Worm (Caenorhabditis elegans) whole organism, L2 larva: ENCODE measurements around the gene Y40A1A.3.
A peak's percentile ranks its signal among the peaks of the same experiment; 100 is the strongest.

ENCODE experiments used
- C34F6.9 ChIP-seq: fragments of 150-350 bp; optimal IDR thresholded peaks from 2 replicates; lab custom pipeline; 2014; ENCODE audit warnings: missing biosample characterization, missing genetic modification characterization
- F13H6.1 ChIP-seq: sonication (generic microtip); optimal IDR thresholded peaks from 2 replicates; lab custom pipeline; 2016; ENCODE audit warnings: missing genetic modification characterization, missing compliant biosample characterization
- R02D3.7 ChIP-seq: fragments of 150-350 bp; optimal IDR thresholded peaks from 2 replicates; lab custom pipeline; 2014; ENCODE audit warnings: missing biosample characterization, missing genetic modification characterization
- Y55F3AM.14 ChIP-seq: fragments of 200-800 bp; sonication (Bioruptor generic); optimal IDR thresholded peaks from 2 replicates; lab custom pipeline; 2018; ENCODE audit warnings: mild to moderate bottlenecking, missing genetic modification characterization, missing compliant biosample characterization
- ZK546.5 ChIP-seq: sonication (generic microtip); optimal IDR thresholded peaks from 2 replicates; lab custom pipeline; 2017; ENCODE audit warnings: missing biosample characterization, missing genetic modification characterization
- blmp-1 ChIP-seq: sonication (generic microtip); optimal IDR thresholded peaks from 2 replicates; lab custom pipeline; 2017; ENCODE audit warnings: missing genetic modification characterization, mild to moderate bottlenecking, missing compliant biosample characterization, antibody characterized with exemption, moderate library complexity; ENCODE audit not compliant: insufficient read depth
- ceh-16 ChIP-seq: fragments of 150-350 bp; optimal IDR thresholded peaks from 2 replicates; lab custom pipeline; 2014; ENCODE audit warnings: missing biosample characterization, missing genetic modification characterization
- crh-2 ChIP-seq: sonication (generic microtip); optimal IDR thresholded peaks from 2 replicates; lab custom pipeline; 2017; ENCODE audit warnings: missing biosample characterization, missing genetic modification characterization
- dmd-4 ChIP-seq: sonication (generic microtip); optimal IDR thresholded peaks from 2 replicates; lab custom pipeline; 2017; ENCODE audit warnings: missing biosample characterization, missing genetic modification characterization
- elt-1 ChIP-seq: fragments of 150-350 bp; optimal IDR thresholded peaks from 2 replicates; lab custom pipeline; 2014; ENCODE audit warnings: missing biosample characterization, missing genetic modification characterization
- elt-3 ChIP-seq: sonication (generic microtip); optimal IDR thresholded peaks from 2 replicates; lab custom pipeline; 2017; ENCODE audit warnings: missing biosample characterization, missing genetic modification characterization
- gmeb-1 ChIP-seq: fragments of 150-350 bp; optimal IDR thresholded peaks from 2 replicates; lab custom pipeline; 2014; ENCODE audit warnings: missing biosample characterization, missing genetic modification characterization
- lin-11 ChIP-seq: fragments of 150-350 bp; sonication (generic microtip); optimal IDR thresholded peaks from 2 replicates; lab custom pipeline; 2014; ENCODE audit warnings: missing biosample characterization, missing genetic modification characterization, inconsistent platforms, mixed read lengths
- lin-13 ChIP-seq: fragments of 150-350 bp; optimal IDR thresholded peaks from 2 replicates; lab custom pipeline; 2014; ENCODE audit warnings: missing biosample characterization, missing genetic modification reagents, missing genetic modification characterization
- lsy-2 ChIP-seq, 2 experiments: fragments of 150-350 bp in 1 of 2; sonication (generic microtip) in 1 of 2; optimal IDR thresholded peaks; 2 replicates each; lab custom pipeline; 2014 to 2017; ENCODE audit warnings: missing biosample characterization in 2 of 2, missing genetic modification characterization in 2 of 2
- mab-5 ChIP-seq: fragments of 150-350 bp; optimal IDR thresholded peaks from 2 replicates; lab custom pipeline; 2014; ENCODE audit warnings: missing biosample characterization, missing genetic modification characterization
- mbf-1 ChIP-seq: sonication (generic microtip); optimal IDR thresholded peaks from 2 replicates; lab custom pipeline; 2017; ENCODE audit warnings: missing biosample characterization, missing genetic modification characterization
- mdl-1 ChIP-seq, 2 experiments: fragments of 150-350 bp in 1 of 2; sonication (generic microtip) in 1 of 2; optimal IDR thresholded peaks; 2 replicates each; lab custom pipeline; 2017; ENCODE audit warnings: missing biosample characterization in 2 of 2, missing genetic modification characterization in 2 of 2
- nhr-10 ChIP-seq: sonication (generic microtip); optimal IDR thresholded peaks from 2 replicates; lab custom pipeline; 2017; ENCODE audit warnings: missing biosample characterization, missing genetic modification characterization
- nhr-12 ChIP-seq: fragments of 150-350 bp; optimal IDR thresholded peaks from 2 replicates; lab custom pipeline; 2014; ENCODE audit warnings: missing biosample characterization, missing genetic modification characterization
- nhr-129 ChIP-seq: fragments of 150-350 bp; optimal IDR thresholded peaks from 2 replicates; lab custom pipeline; 2014; ENCODE audit warnings: missing biosample characterization, missing genetic modification characterization
- nhr-21 ChIP-seq: fragments of 150-350 bp; optimal IDR thresholded peaks from 2 replicates; lab custom pipeline; 2014; ENCODE audit warnings: missing biosample characterization, missing genetic modification characterization
- nhr-237 ChIP-seq: fragments of 150-350 bp; optimal IDR thresholded peaks from 2 replicates; lab custom pipeline; 2014; ENCODE audit warnings: missing biosample characterization, missing genetic modification characterization
- nhr-25 ChIP-seq: fragments of 150-350 bp; sonication (generic microtip); optimal IDR thresholded peaks from 3 replicates; lab custom pipeline; 2014; ENCODE audit warnings: missing biosample characterization, missing genetic modification characterization
- nhr-6 ChIP-seq: fragments of 150-350 bp; optimal IDR thresholded peaks from 2 replicates; lab custom pipeline; 2014; ENCODE audit warnings: missing biosample characterization, missing genetic modification characterization
- nhr-77 ChIP-seq: fragments of 150-350 bp; optimal IDR thresholded peaks from 2 replicates; lab custom pipeline; 2014; ENCODE audit warnings: missing biosample characterization, missing genetic modification characterization
- sem-4 ChIP-seq: fragments of 150-350 bp; optimal IDR thresholded peaks from 2 replicates; lab custom pipeline; 2014; ENCODE audit warnings: missing biosample characterization, missing genetic modification reagents, missing genetic modification characterization
- skn-1 ChIP-seq: sonication (generic microtip); optimal IDR thresholded peaks from 2 replicates; lab custom pipeline; 2017; ENCODE audit warnings: missing biosample characterization, missing genetic modification characterization
- snpc-4 ChIP-seq: fragments of 150-350 bp; optimal IDR thresholded peaks from 2 replicates; lab custom pipeline; 2014; ENCODE audit warnings: missing biosample characterization, missing genetic modification characterization
- unc-39 ChIP-seq: fragments of 150-350 bp; optimal IDR thresholded peaks from 2 replicates; lab custom pipeline; 2014; ENCODE audit warnings: missing biosample characterization, missing genetic modification characterization
- unc-55 ChIP-seq: fragments of 150-350 bp; sonication (generic microtip); optimal IDR thresholded peaks from 3 replicates; lab custom pipeline; 2014; ENCODE audit warnings: missing biosample characterization, missing genetic modification reagents, missing genetic modification characterization
- ztf-11 ChIP-seq: sonication (generic microtip); optimal IDR thresholded peaks from 2 replicates; lab custom pipeline; 2017; ENCODE audit warnings: missing biosample characterization, missing genetic modification characterization

Gene Y40A1A.3

ce11 chrX:2043224-2043623 lies 45.4 kb upstream of the Y40A1A.3 start:
- TF ChIP-seq F13H6.1 (tag; lab: Kevin White, UChicago) (no peak), ztf-11 (no peak), ZK546.5 (no peak), nhr-12 (tag; lab: Kevin White, UChicago) (no peak), nhr-129 (tag; lab: Kevin White, UChicago) (peak; percentile 35), C34F6.9 (tag; lab: Kevin White, UChicago) (no peak), lin-11 (tag; lab: Kevin White, UChicago) (peak; percentile 7), lin-13 (GFP tag; lab: Kevin White, UChicago) (no peak), elt-3 (no peak), Y55F3AM.14 (GFP tag; lab: Kevin White, UChicago) (peak; percentile 13)

ce11 chrX:2042621-2043020 lies 44.8 kb upstream of the Y40A1A.3 start:
- TF ChIP-seq crh-2 (tag; lab: Kevin White, UChicago) (no peak), unc-55 (GFP tag; lab: Kevin White, UChicago) (no peak), dmd-4 (no peak), nhr-21 (no peak), nhr-12 (tag; lab: Kevin White, UChicago) (no peak), nhr-237 (tag; lab: Kevin White, UChicago) (no peak), lsy-2 (tag; optimal IDR thresholded peaks at IDR 0.05; lab: Kevin White, UChicago) (no peak), nhr-25 (tag; lab: Kevin White, UChicago) (no peak), Y55F3AM.14 (GFP tag; lab: Kevin White, UChicago) (no peak), blmp-1 (tag; lab: Kevin White, UChicago) (no peak), F13H6.1 (tag; lab: Kevin White, UChicago) (no peak), sem-4 (no peak), nhr-129 (tag; lab: Kevin White, UChicago) (no peak), gmeb-1 (tag; lab: Kevin White, UChicago) (no peak), skn-1 (tag; lab: Kevin White, UChicago) (no peak), mdl-1 (tag; optimal IDR thresholded peaks at IDR 0.05; lab: Kevin White, UChicago) (no peak), nhr-6 (tag; lab: Kevin White, UChicago) (no peak), snpc-4 (tag; lab: Kevin White, UChicago) (no peak), elt-1 (tag; lab: Kevin White, UChicago) (no peak)

- no peak for TF ChIP-seq lsy-2 (tag; optimal IDR thresholded peaks at IDR 0.05; lab: Kevin White, UChicago)
- no peak for TF ChIP-seq dmd-4
- peak; percentile 17 for TF ChIP-seq ceh-16
Observed at ce11 chrX:2041448-2042138, 43.8 kb upstream of the Y40A1A.3 start.

ce11 chrX:2040877-2041276 lies 43.0 kb upstream of the Y40A1A.3 start:
- TF ChIP-seq elt-1 (tag; lab: Kevin White, UChicago) (no peak), nhr-237 (tag; lab: Kevin White, UChicago) (no peak), ceh-16 (peak; percentile 68)

ce11 chrX:2039358-2039757 lies 41.5 kb upstream of the Y40A1A.3 start, which contains the start of gene smex-2:
smex-2 (minus strand) TSS chrX:2039458.
- TF ChIP-seq dmd-4 (no peak), nhr-77 (tag; lab: Kevin White, UChicago) (no peak), mbf-1 (tag; lab: Kevin White, UChicago) (no peak), ztf-11 (no peak), mdl-1 (tag; optimal IDR thresholded peaks at IDR 0.05; lab: Kevin White, UChicago) (no peak)
- TF ChIP-seq, all 48 proteins: peak for 0

ce11 chrX:2035172-2035571 lies 37.3 kb upstream of the Y40A1A.3 start, which contains the start of gene ergi-1:
ergi-1 (minus strand) TSS chrX:2035272.
- TF ChIP-seq nhr-237 (tag; lab: Kevin White, UChicago) (no peak), nhr-10 (tag; lab: Kevin White, UChicago) (no peak), snpc-4 (tag; lab: Kevin White, UChicago) (no peak), unc-39 (tag; lab: Kevin White, UChicago) (no peak), gmeb-1 (tag; lab: Kevin White, UChicago) (no peak), elt-3 (no peak), C34F6.9 (tag; lab: Kevin White, UChicago) (no peak), R02D3.7 (no peak), lin-11 (tag; lab: Kevin White, UChicago) (no peak), nhr-6 (tag; lab: Kevin White, UChicago) (no peak), lin-13 (GFP tag; lab: Kevin White, UChicago) (no peak), ZK546.5 (no peak), nhr-12 (tag; lab: Kevin White, UChicago) (no peak), nhr-25 (tag; lab: Kevin White, UChicago) (no peak), Y55F3AM.14 (GFP tag; lab: Kevin White, UChicago) (no peak), lsy-2 (tag; optimal IDR thresholded peaks at IDR 0.05; lab: Kevin White, UChicago) (no peak), mab-5 (tag; lab: Kevin White, UChicago) (no peak), sem-4 (no peak)
